Fruit fly (Drosophila melanogaster) whole organism, embryonic: ENCODE data around the gene Pvf2.
A peak's percentile ranks its signal among the peaks of the same experiment; 100 is the strongest.

ENCODE experiments used
- Bgb ChIP-seq: fragments of 200-800 bp; sonication (Bioruptor generic); IDR thresholded peaks from 2 replicates; pipeline ENCODE4 v1.3.6; 2022; ENCODE audit warnings: missing biosample characterization, missing genetic modification characterization; ENCODE audit not compliant: partially characterized antibody
- CG11504 ChIP-seq: fragments of 200-800 bp; sonication (Bioruptor generic); optimal IDR thresholded peaks from 3 replicates; lab custom pipeline; 2019; ENCODE audit warnings: missing biosample characterization, mild to moderate bottlenecking, missing genetic modification characterization, moderate library complexity
- CG12219 ChIP-seq: fragments of 200-800 bp; sonication (Bioruptor generic); optimal IDR thresholded peaks from 3 replicates; lab custom pipeline; 2018; ENCODE audit warnings: missing biosample characterization, mild to moderate bottlenecking, missing genetic modification characterization
- CG13287 ChIP-seq: fragments of 200-800 bp; sonication (Bioruptor generic); IDR thresholded peaks from 2 replicates; pipeline ENCODE4 v1.3.6; 2022; ENCODE audit warnings: missing biosample characterization, missing genetic modification characterization; ENCODE audit not compliant: partially characterized antibody
- CG13296 ChIP-seq: fragments of 200-800 bp; sonication (Bioruptor generic); optimal IDR thresholded peaks from 3 replicates; lab custom pipeline; 2018; ENCODE audit warnings: missing biosample characterization, mild to moderate bottlenecking, missing genetic modification characterization
- CG15479 ChIP-seq: fragments of 200-800 bp; sonication (Bioruptor generic); optimal IDR thresholded peaks from 3 replicates; lab custom pipeline; 2019; ENCODE audit warnings: missing biosample characterization, mild to moderate bottlenecking, missing genetic modification characterization, moderate library complexity
- CG17328 ChIP-seq: fragments of 200-800 bp; sonication (Bioruptor generic); IDR thresholded peaks from 2 replicates; pipeline ENCODE4 v1.3.6; 2022; ENCODE audit warnings: missing biosample characterization, missing genetic modification characterization
- CG17912 ChIP-seq: fragments of 200-800 bp; sonication (Bioruptor generic); optimal IDR thresholded peaks from 2 replicates; lab custom pipeline; 2018; ENCODE audit warnings: missing biosample characterization, mild to moderate bottlenecking, missing genetic modification characterization
- CG4854 ChIP-seq: fragments of 200-800 bp; sonication (Bioruptor generic); optimal IDR thresholded peaks from 2 replicates; lab custom pipeline; 2016; ENCODE audit warnings: missing biosample characterization, missing genetic modification characterization, inconsistent platforms
- CG6272 ChIP-seq: fragments of 200-800 bp; sonication (Bioruptor generic); IDR thresholded peaks from 2 replicates; pipeline ENCODE4 v1.3.6; 2022; ENCODE audit warnings: missing biosample characterization, missing genetic modification characterization
- CG6683 ChIP-seq: fragments of 200-800 bp; sonication (Bioruptor generic); optimal IDR thresholded peaks from 2 replicates; lab custom pipeline; 2017; ENCODE audit warnings: missing biosample characterization, mild to moderate bottlenecking, missing genetic modification characterization, missing genetic modification reagents
- CG6791 ChIP-seq: fragments of 200-800 bp; sonication (Bioruptor generic); IDR thresholded peaks from 3 replicates; pipeline ENCODE4 v1.3.6; 2022; ENCODE audit warnings: missing biosample characterization, missing genetic modification characterization; ENCODE audit not compliant: partially characterized antibody
- CG7745 ChIP-seq: fragments of 200-800 bp; sonication (Bioruptor generic); optimal IDR thresholded peaks from 2 replicates; lab custom pipeline; 2018; ENCODE audit warnings: missing biosample characterization, mild to moderate bottlenecking, missing genetic modification characterization, moderate library complexity
- CG8290 ChIP-seq, 3 experiments: fragments of 200-800 bp; sonication (Bioruptor generic); optimal IDR thresholded peaks; 2 replicates each; lab custom pipeline; 2016 to 2019; ENCODE audit warnings: missing biosample characterization in 3 of 3, missing genetic modification characterization in 3 of 3, mild to moderate bottlenecking in 2 of 3, moderate library complexity in 1 of 3
- D ChIP-seq, 2 experiments: fragments of 200-800 bp in 1 of 2; fragments of >200 bp in 1 of 2; sonication (Bioruptor generic) in 1 of 2; optimal IDR thresholded peaks; 2 replicates in 1 of 2; 3 replicates in 1 of 2; lab custom pipeline; 2017; ENCODE audit warnings: mild to moderate bottlenecking in 1 of 2, missing biosample characterization in 1 of 2, missing genetic modification characterization in 1 of 2, missing genetic modification reagents in 1 of 2
- D19A ChIP-seq: fragments of 200-800 bp; optimal IDR thresholded peaks from 3 replicates; lab custom pipeline; 2019; ENCODE audit warnings: missing biosample characterization, mild to moderate bottlenecking, missing genetic modification characterization, moderate library complexity
- HLHmδ ChIP-seq: fragments of 200-800 bp; sonication (Bioruptor generic); optimal IDR thresholded peaks from 2 replicates; lab custom pipeline; 2018; ENCODE audit warnings: missing biosample characterization, mild to moderate bottlenecking, missing genetic modification characterization, moderate library complexity
- Jarid2 ChIP-seq: fragments of 200-800 bp; sonication (Bioruptor generic); optimal IDR thresholded peaks from 3 replicates; lab custom pipeline; 2017; ENCODE audit warnings: mild to moderate bottlenecking, missing biosample characterization, missing genetic modification reagents, missing genetic modification characterization
- MBD-R2 ChIP-seq: fragments of 200-800 bp; sonication (Bioruptor generic); IDR thresholded peaks from 2 replicates; pipeline ENCODE4 v1.3.6; 2022; ENCODE audit warnings: missing biosample characterization, missing genetic modification characterization
- Med ChIP-seq: fragments of 200-800 bp; sonication (Bioruptor generic); peaks from one replicate; lab custom pipeline; 2016; ENCODE audit warnings: missing biosample characterization, missing genetic modification characterization, mild to moderate bottlenecking, inconsistent platforms, moderate library complexity
- Mrtf ChIP-seq: fragments of 200-800 bp; sonication (Bioruptor generic); IDR thresholded peaks from 3 replicates; pipeline ENCODE4 v1.3.6; 2022; ENCODE audit warnings: missing biosample characterization, missing genetic modification characterization
- Pdp1 ChIP-seq, 2 experiments: fragments of 200-800 bp; sonication (Bioruptor generic); optimal IDR thresholded peaks; 3 replicates each; lab custom pipeline; 2016; ENCODE audit warnings: missing biosample characterization in 2 of 2, missing genetic modification characterization in 2 of 2, mild to moderate bottlenecking in 1 of 2, moderate library complexity in 1 of 2
- Sox102F ChIP-seq: fragments of 200-800 bp; sonication (Bioruptor generic); optimal IDR thresholded peaks from 2 replicates; lab custom pipeline; 2018; ENCODE audit warnings: missing biosample characterization, mild to moderate bottlenecking, missing genetic modification characterization, moderate library complexity
- Spps ChIP-seq: fragments of 200-800 bp; sonication (Bioruptor generic); optimal IDR thresholded peaks from 2 replicates; lab custom pipeline; 2018; ENCODE audit warnings: missing biosample characterization, mild to moderate bottlenecking, missing genetic modification characterization
- Xbp1 ChIP-seq: fragments of 200-800 bp; sonication (Bioruptor generic); optimal IDR thresholded peaks from 3 replicates; lab custom pipeline; 2016; ENCODE audit warnings: missing biosample characterization, mild to moderate bottlenecking, missing genetic modification characterization
- ap ChIP-seq: fragments of 200-800 bp; sonication (Bioruptor generic); IDR thresholded peaks from 2 replicates; pipeline ENCODE4 v1.3.6; 2022; ENCODE audit warnings: missing biosample characterization, missing genetic modification characterization
- bbx ChIP-seq: fragments of 200-800 bp; sonication (Bioruptor generic); IDR thresholded peaks from 2 replicates; pipeline ENCODE4 v1.3.6; 2022; ENCODE audit warnings: missing biosample characterization, missing genetic modification characterization; ENCODE audit not compliant: partially characterized antibody
- bowl ChIP-seq: fragments of 200-800 bp; sonication (Bioruptor generic); IDR thresholded peaks from 2 replicates; pipeline ENCODE4 v1.3.6; 2022; ENCODE audit warnings: missing biosample characterization, missing genetic modification characterization
- bsh ChIP-seq, 2 experiments: fragments of 200-800 bp; sonication (Bioruptor generic); optimal IDR thresholded peaks; 2 replicates each; lab custom pipeline; 2017 to 2018; ENCODE audit warnings: mild to moderate bottlenecking in 2 of 2, missing biosample characterization in 2 of 2, missing genetic modification characterization in 2 of 2, moderate library complexity in 1 of 2
- cg ChIP-seq: fragments of 200-800 bp; sonication (Bioruptor generic); optimal IDR thresholded peaks from 3 replicates; lab custom pipeline; 2019; ENCODE audit warnings: missing biosample characterization, mild to moderate bottlenecking, missing genetic modification characterization, moderate library complexity
- crol ChIP-seq: fragments of 200-800 bp; sonication (Bioruptor generic); IDR thresholded peaks from 2 replicates; pipeline ENCODE4 v1.3.6; 2022; ENCODE audit warnings: missing biosample characterization, missing genetic modification characterization
- gcm ChIP-seq: fragments of 200-800 bp; sonication (Bioruptor generic); optimal IDR thresholded peaks from 2 replicates; lab custom pipeline; 2019; ENCODE audit warnings: missing biosample characterization, mild to moderate bottlenecking, missing genetic modification characterization, moderate library complexity
- pho ChIP-seq: fragments of 200-800 bp; sonication (Bioruptor generic); optimal IDR thresholded peaks from 2 replicates; lab custom pipeline; 2016; ENCODE audit warnings: missing biosample characterization, missing genetic modification characterization
- run ChIP-seq: fragments of 200-800 bp; sonication (Bioruptor generic); optimal IDR thresholded peaks from 3 replicates; lab custom pipeline; 2018; ENCODE audit warnings: missing biosample characterization, mild to moderate bottlenecking, missing genetic modification characterization
- sd ChIP-seq: fragments of 200-800 bp; sonication (Bioruptor generic); optimal IDR thresholded peaks from 3 replicates; lab custom pipeline; 2018; ENCODE audit warnings: missing biosample characterization, mild to moderate bottlenecking, missing genetic modification characterization, moderate library complexity
- sna ChIP-seq: fragments of 200-800 bp; sonication (Bioruptor generic); IDR thresholded peaks from 2 replicates; pipeline ENCODE4 v1.3.6; 2022; ENCODE audit warnings: missing biosample characterization, missing genetic modification characterization; ENCODE audit not compliant: partially characterized antibody
- vfl ChIP-seq: fragments of 200-800 bp; sonication (Bioruptor generic); optimal IDR thresholded peaks from 2 replicates; lab custom pipeline; 2016; ENCODE audit warnings: missing biosample characterization, missing genetic modification characterization
- vvl ChIP-seq: fragments of 200-800 bp; sonication (Bioruptor generic); IDR thresholded peaks from 2 replicates; pipeline ENCODE4 v1.3.6; 2022; ENCODE audit warnings: missing biosample characterization, missing genetic modification characterization
- zen2 ChIP-seq: fragments of 200-800 bp; sonication (Bioruptor generic); IDR thresholded peaks from 3 replicates; pipeline ENCODE4 v1.3.6; 2022; ENCODE audit warnings: missing biosample characterization, missing genetic modification characterization; ENCODE audit not compliant: partially characterized antibody
- zfh2 ChIP-seq: fragments of 200-800 bp; sonication (Bioruptor generic); optimal IDR thresholded peaks from 2 replicates; lab custom pipeline; 2016; ENCODE audit warnings: missing biosample characterization, missing genetic modification characterization

Gene Pvf2

dm6 chr2L:7133506-7134270, 49.3 kb upstream of the Pvf2 start (continued):
- TF ChIP-seq CG17328 (GFP tag; lab: Robert Waterston, UW) (peak; percentile 21; the same call in 1 of the 2 replicates), zfh2 (GFP tag; lab: Kevin White, UChicago) (no peak), D (optimal IDR thresholded peaks at IDR 0.05; lab: Kevin White, UChicago) (peak; percentile 25), D (GFP tag; optimal IDR thresholded peaks at IDR 0.05; lab: Kevin White, UChicago) (no peak), CG11504 (tag; lab: Kevin White, UChicago) (peak; percentile 100), CG17912 (GFP tag; lab: Kevin White, UChicago) (no peak), bsh (GFP tag; optimal IDR thresholded peaks at IDR 0.05; lab: Kevin White, UChicago) (no peak), CG15479 (peak; percentile 0), bowl (GFP tag; lab: Robert Waterston, UW) (no peak), CG13296 (GFP tag; lab: Kevin White, UChicago) (no peak), HLHmδ (peak; percentile 3), CG6683 (no peak), run (tag; lab: Kevin White, UChicago) (peak; percentile 54), pho (no peak), MBD-R2 (GFP tag; lab: Robert Waterston, UW) (no peak), CG4854 (GFP tag; lab: Kevin White, UChicago) (no peak), CG13287 (GFP tag; lab: Robert Waterston, UW) (peak; percentile 19; the same call in 1 of the 2 replicates), cg (GFP tag; lab: Kevin White, UChicago) (peak; percentile 83), zen2 (GFP tag; lab: Robert Waterston, UW) (0 out of 3 replicates have a peak, but pooled peaks have one; percentile 28), Pdp1 (GFP tag; optimal IDR thresholded peaks at IDR 0.05; lab: Kevin White, UChicago) (no peak), CG6272 (GFP tag; lab: Robert Waterston, UW) (no peak), bbx (GFP tag; lab: Robert Waterston, UW) (peak; percentile 39; the same call in 1 of the 2 replicates), Mrtf (GFP tag; lab: Robert Waterston, UW) (no peak), CG8290 (GFP tag; optimal IDR thresholded peaks at IDR 0.05; lab: Kevin White, UChicago) (no peak), CG8290 (tag; optimal IDR thresholded peaks at IDR 0.05; lab: Kevin White, UChicago) (peak in 1 of 2 experiments; percentile 30), sd (tag; lab: Kevin White, UChicago) (peak; percentile 81), vvl (GFP tag; lab: Robert Waterston, UW) (0 out of 2 replicates have a peak, but pooled peaks have one; percentile 28), CG12219 (no peak), Spps (tag; lab: Kevin White, UChicago) (no peak), D19A (tag; lab: Kevin White, UChicago) (peak; percentile 32), Jarid2 (GFP tag; lab: Kevin White, UChicago) (peak; percentile 70), vfl (GFP tag; lab: Kevin White, UChicago) (no peak), Bgb (0 out of 2 replicates have a peak, but pooled peaks have one; percentile 21), gcm (GFP tag; lab: Kevin White, UChicago) (peak; percentile 17), crol (GFP tag; lab: Robert Waterston, UW) (no peak), ap (GFP tag; lab: Robert Waterston, UW) (no peak), Med (GFP tag; lab: Kevin White, UChicago) (peak; percentile 5), CG6791 (GFP tag; lab: Robert Waterston, UW) (peak; percentile 59; the same call in 2 of the 3 replicates), sna (peak; percentile 48), CG7745 (tag; lab: Kevin White, UChicago) (no peak), Sox102F (GFP tag; lab: Kevin White, UChicago) (no peak), Xbp1 (GFP tag; lab: Kevin White, UChicago) (no peak)
